Fruit fly (Drosophila melanogaster): Measurements from ENCODE around the gene CG17917.
A peak's percentile ranks its signal among the peaks of the same experiment; 100 is the strongest.

The CG17917 gene

dm6 chr3R:6339795-6340194 lies 2.0 kb upstream of the CG17917 start, which contains the start of gene Osi20:
TSS of gene Osi20 (plus strand) at chr3R:6340095.
- no peak for TF ChIP-seq zfh2 (GFP tag; optimal IDR thresholded peaks at IDR 0.05)
- no peak for TF ChIP-seq lov (optimal IDR thresholded peaks at IDR 0.05)
- no peak for TF ChIP-seq lov (GFP tag; IDR thresholded peaks at IDR 0.05)
- TF ChIP-seq Fer3 (tag; optimal IDR thresholded peaks at IDR 0.05): no peak
- no peak for TF ChIP-seq gcm2 (GFP tag; optimal IDR thresholded peaks at IDR 0.05)
- no peak for TF ChIP-seq NC2β (GFP tag; optimal IDR thresholded peaks at IDR 0.05)
- 0 out of 2 replicates have a peak, but pooled peaks have one; percentile 18 for TF ChIP-seq ara (GFP tag; IDR thresholded peaks at IDR 0.05)
- no peak for TF ChIP-seq E2f1 (GFP tag; IDR thresholded peaks at IDR 0.05)
- TF ChIP-seq Blimp-1 (GFP tag; optimal IDR thresholded peaks at IDR 0.05): peak; percentile 50

dm6 chr3R:6342702-6343101 lies 934 bp downstream of the CG17917 start, which contains the start of gene CG10298:
TSS of gene CG10298 (plus strand) at chr3R:6343002.
- TF ChIP-seq Ets65A (GFP tag) (no peak), cg (GFP tag; optimal IDR thresholded peaks at IDR 0.05) (no peak), CG17186 (GFP tag; optimal IDR thresholded peaks at IDR 0.05) (no peak), Ada2b (GFP tag; IDR thresholded peaks at IDR 0.05) (no peak), CG4328 (GFP tag; optimal IDR thresholded peaks at IDR 0.05) (no peak)

DNA sequence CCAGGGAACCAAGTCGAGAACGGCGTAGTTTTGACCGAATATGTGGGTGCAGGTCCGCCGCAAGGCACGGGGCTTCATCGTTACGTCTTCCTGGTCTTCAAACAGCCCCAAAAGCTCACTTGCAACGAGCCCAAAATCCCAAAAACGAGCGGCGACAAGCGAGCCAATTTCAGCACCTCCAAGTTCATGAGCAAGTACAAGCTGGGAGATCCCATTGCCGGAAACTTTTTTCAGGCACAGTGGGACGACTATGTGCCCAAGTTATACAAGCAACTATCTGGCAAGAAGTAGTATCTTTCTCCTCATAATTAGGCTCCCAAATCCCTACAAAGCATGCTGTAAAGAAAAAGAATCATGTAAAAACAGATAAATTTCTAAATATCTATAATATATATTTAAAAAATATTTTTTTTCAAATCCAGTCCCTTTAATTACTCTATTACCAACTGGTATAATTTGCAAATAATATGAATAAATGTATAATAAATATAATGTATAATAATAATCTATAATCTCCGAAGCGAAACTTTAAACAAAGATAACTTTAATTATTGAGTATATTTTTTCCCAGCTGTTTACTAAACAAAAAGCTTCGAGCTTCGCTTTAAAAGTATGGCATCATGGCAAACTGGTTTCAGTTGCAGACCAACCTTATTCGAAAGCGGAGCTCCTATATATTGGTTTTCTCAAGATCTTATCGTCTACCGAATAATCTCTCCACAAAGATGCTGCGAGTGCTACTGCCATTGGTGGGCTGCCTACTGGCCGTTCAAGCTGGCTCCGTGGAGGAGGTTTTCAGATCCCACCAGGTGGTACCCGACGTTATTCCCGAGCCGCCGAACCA lies 1.9 kb downstream of the CG17917 start, which contains the start of gene CG17919:
CG17919 (plus strand) TSS at position 634 of the 844 bp plus-strand sequence.
- TF ChIP-seq Sox102F (GFP tag; optimal IDR thresholded peaks at IDR 0.05) (peak; percentile 6), CG30403 (GFP tag; optimal IDR thresholded peaks at IDR 0.05) (peak; percentile 9), CG31441 (GFP tag; IDR thresholded peaks at IDR 0.05) (peak; percentile 31; the same call in 1 of the 2 replicates), Drgx (GFP tag; IDR thresholded peaks at IDR 0.05) (0 out of 2 replicates have a peak, but pooled peaks have one; percentile 9), oc (tag; optimal IDR thresholded peaks at IDR 0.05) (peak; percentile 35), grn (GFP tag; optimal IDR thresholded peaks at IDR 0.05) (peak; percentile 91), dmrt99B (tag; optimal IDR thresholded peaks at IDR 0.05) (peak; percentile 37), CG2712 (tag; optimal IDR thresholded peaks at IDR 0.05) (peak; percentile 18), knrl (GFP tag; IDR thresholded peaks at IDR 0.05; ENCODE audit: partially characterized antibody) (no peak), Hr51 (GFP tag; optimal IDR thresholded peaks at IDR 0.05) (peak in 1 of 2 experiments; percentile 57), CG10431 (GFP tag; optimal IDR thresholded peaks at IDR 0.05) (no peak), Med (GFP tag) (peak; percentile 48), Jarid2 (GFP tag; optimal IDR thresholded peaks at IDR 0.05) (peak; percentile 36), CG13424 (tag; optimal IDR thresholded peaks at IDR 0.05) (peak; percentile 20), Xbp1 (GFP tag; optimal IDR thresholded peaks at IDR 0.05) (peak; percentile 11), Nf-YC (tag; optimal IDR thresholded peaks at IDR 0.05) (peak; percentile 15), CG9932 (GFP tag; IDR thresholded peaks at IDR 0.05) (0 out of 2 replicates have a peak, but pooled peaks have one; percentile 28), CG12769 (tag; optimal IDR thresholded peaks at IDR 0.05) (peak; percentile 26), CG13894 (tag; optimal IDR thresholded peaks at IDR 0.05) (peak; percentile 7), CG12391 (tag; optimal IDR thresholded peaks at IDR 0.05) (peak; percentile 9), grau (tag; optimal IDR thresholded peaks at IDR 0.05) (peak; percentile 10), schlank (tag; optimal IDR thresholded peaks at IDR 0.05) (no peak), CG18262 (tag; optimal IDR thresholded peaks at IDR 0.05) (peak; percentile 23), sens-2 (GFP tag; IDR thresholded peaks at IDR 0.05) (no peak), CG4707 (GFP tag; optimal IDR thresholded peaks at IDR 0.05) (no peak), phol (tag; optimal IDR thresholded peaks at IDR 0.05) (peak; percentile 1), CG11504 (tag; optimal IDR thresholded peaks at IDR 0.05) (peak; percentile 38), Myb (GFP tag; optimal IDR thresholded peaks at IDR 0.05) (no peak)
